Worm (Caenorhabditis elegans) whole organism, midembryonic: ENCODE data around the gene C17B7.5.

Experiments used
- cog-1 ChIP-seq: sonication (generic microtip); optimal IDR thresholded peaks from 2 replicates; lab custom pipeline; 2016; ENCODE audit warnings: missing genetic modification characterization, missing compliant biosample characterization
- flt-1 ChIP-seq: fragments of 200-800 bp; sonication (Bioruptor generic); IDR thresholded peaks from 2 replicates; pipeline ENCODE4 v1.3.6; 2022; ENCODE audit warnings: missing genetic modification characterization, missing compliant biosample characterization
- klf-2 ChIP-seq: fragments of 200-800 bp; sonication (Bioruptor generic); conservative IDR thresholded peaks from 2 replicates; pipeline ENCODE4 v1.3.6; 2022; ENCODE audit warnings: missing genetic modification reagents, missing genetic modification characterization, missing compliant biosample characterization
- ref-1 ChIP-seq: fragments of 200-800 bp; sonication (Bioruptor generic); conservative IDR thresholded peaks from 2 replicates; pipeline ENCODE4 v1.3.6; 2022; ENCODE audit warnings: missing genetic modification reagents, missing genetic modification characterization, missing compliant biosample characterization
- tab-1 ChIP-seq: fragments of 200-800 bp; sonication (Bioruptor generic); IDR thresholded peaks from 2 replicates; pipeline ENCODE4 v1.3.6; 2022; ENCODE audit warnings: missing genetic modification characterization, missing compliant biosample characterization
- ztf-23 ChIP-seq: fragments of 200-800 bp; sonication (Bioruptor generic); IDR thresholded peaks from 2 replicates; pipeline ENCODE4 v1.3.6; 2022; ENCODE audit warnings: missing genetic modification reagents, missing genetic modification characterization, missing compliant biosample characterization

DNA sequence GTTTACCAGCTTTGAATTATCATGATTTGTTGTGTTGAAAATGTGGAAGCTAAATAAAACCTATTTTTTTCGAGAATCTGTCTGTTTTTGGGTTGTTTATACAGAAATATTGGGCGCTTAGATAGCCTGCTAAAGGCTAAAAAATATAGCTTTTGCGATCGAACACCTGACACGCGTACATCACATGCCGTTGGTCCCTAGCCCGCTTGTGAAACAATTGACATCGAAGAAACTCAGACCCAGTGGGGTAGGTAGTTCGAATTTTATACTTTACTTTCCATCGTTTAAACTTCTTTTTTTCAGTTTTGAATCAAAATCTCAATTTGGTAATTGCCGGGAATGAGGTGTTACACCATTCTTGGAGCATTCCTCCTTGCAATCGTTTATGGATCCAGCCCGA is 5.6 kb downstream of the C17B7.5 start, which contains the start of gene C17B7.4:
- TF ChIP-seq tab-1 (GFP tag; lab: Robert Waterston, UW) = no peak
- no peak for TF ChIP-seq flt-1 (GFP tag; lab: Robert Waterston, UW)
- no peak for TF ChIP-seq cog-1 (tag; lab: Kevin White, UChicago)
- no peak for TF ChIP-seq ztf-23 (GFP tag; lab: Robert Waterston, UW)
- no peak for TF ChIP-seq klf-2 (GFP tag; lab: Robert Waterston, UW)
- no peak for TF ChIP-seq ref-1 (GFP tag; lab: Robert Waterston, UW)
